Worm (Caenorhabditis elegans) whole organism, L4 larva: ENCODE measurements around the gene fipr-5.

ENCODE experiments used
- R02D3.7 ChIP-seq: fragments of 150-350 bp; sonication (generic microtip); optimal IDR thresholded peaks from 3 replicates; lab custom pipeline; 2014; ENCODE audit warnings: missing biosample characterization, missing genetic modification characterization
- T26A8.4 ChIP-seq: fragments of 200-800 bp; sonication (Bioruptor generic); IDR thresholded peaks from 2 replicates; pipeline ENCODE4 v1.3.6; 2022; ENCODE audit warnings: missing genetic modification characterization, missing compliant biosample characterization
- ama-1 ChIP-seq: fragments of 150-350 bp; optimal IDR thresholded peaks from 2 replicates; lab custom pipeline; 2014; ENCODE audit warnings: inconsistent platforms, mixed read lengths
- dmd-9 ChIP-seq: fragments of 200-800 bp; sonication (Bioruptor generic); IDR thresholded peaks from 2 replicates; pipeline ENCODE4 v1.3.6; 2022; ENCODE audit warnings: missing genetic modification reagents, missing genetic modification characterization, missing compliant biosample characterization
- fos-1 ChIP-seq: fragments of 150-350 bp; optimal IDR thresholded peaks from 2 replicates; lab custom pipeline; 2014; ENCODE audit warnings: missing biosample characterization, missing genetic modification characterization
- lsy-2 ChIP-seq, 2 experiments: fragments of 150-350 bp in 1 of 2; sonication (generic microtip) in 1 of 2; optimal IDR thresholded peaks; 2 replicates each; lab custom pipeline; 2014 to 2017; ENCODE audit warnings: missing biosample characterization in 2 of 2, missing genetic modification characterization in 2 of 2
- mdl-1 ChIP-seq, 2 experiments: fragments of 150-350 bp in 1 of 2; sonication (generic microtip) in 1 of 2; optimal IDR thresholded peaks; 2 replicates each; lab custom pipeline; 2014 to 2017; ENCODE audit warnings: missing biosample characterization in 2 of 2, missing genetic modification characterization in 2 of 2
- mes-2 ChIP-seq: sonication (generic microtip); optimal IDR thresholded peaks from 2 replicates; lab custom pipeline; 2016; ENCODE audit warnings: missing genotype, mild to moderate bottlenecking, missing genetic modification characterization, missing compliant biosample characterization; ENCODE audit not compliant: poor library complexity, severe bottlenecking
- nhr-11 ChIP-seq: fragments of 150-350 bp; optimal IDR thresholded peaks from 2 replicates; lab custom pipeline; 2014; ENCODE audit warnings: missing biosample characterization, missing genetic modification characterization
- nhr-237 ChIP-seq: sonication (generic microtip); optimal IDR thresholded peaks from 2 replicates; lab custom pipeline; 2017; ENCODE audit warnings: missing biosample characterization, missing genetic modification characterization
- nhr-28 ChIP-seq: fragments of 150-350 bp; optimal IDR thresholded peaks from 2 replicates; lab custom pipeline; 2014; ENCODE audit warnings: missing biosample characterization, missing genetic modification characterization
- unc-62 ChIP-seq, 3 experiments: fragments of 150-350 bp in 1 of 3; sonication (generic microtip); optimal IDR thresholded peaks in 2 of 3; peaks in 1 of 3; 1 replicate in 1 of 3; 2 replicates in 2 of 3; lab custom pipeline; 2014 to 2017; ENCODE audit warnings: missing biosample characterization in 3 of 3, missing genetic modification characterization in 3 of 3, missing genetic modification reagents in 3 of 3, missing genotype in 1 of 3

- TF ChIP-seq R02D3.7 (tag; lab: Kevin White, UChicago) (no peak), ama-1 (lab: Kevin White, UChicago) (no peak), mdl-1 (tag; optimal IDR thresholded peaks at IDR 0.05; lab: Kevin White, UChicago) (peak in 1 of 2 experiments; percentile 18), nhr-11 (tag; lab: Kevin White, UChicago) (no peak), nhr-28 (peak; percentile 82), dmd-9 (GFP tag; lab: Robert Waterston, UW) (0 out of 2 replicates have a peak, but pooled peaks have one; percentile 42), unc-62 (GFP tag; optimal IDR thresholded peaks at IDR 0.05 in 1 of 2; lab: Kevin White, UChicago) (peak in 1 of 2 experiments; percentile 73), unc-62 (tag; optimal IDR thresholded peaks at IDR 0.05; lab: Kevin White, UChicago) (no peak), T26A8.4 (no peak), fos-1 (tag; lab: Kevin White, UChicago) (no peak), lsy-2 (tag; optimal IDR thresholded peaks at IDR 0.05; lab: Kevin White, UChicago) (peak in 1 of 2 experiments; percentile 46), mes-2 (no peak), nhr-237 (no peak)
Observed at ce11 chrV:10201913-10202312, 19.3 kb downstream of the fipr-5 start, which contains the start of gene ZK856.7.
